Worm (Caenorhabditis elegans): Measurements from ENCODE around the gene pqn-35.

- TF ChIP-seq W03F9.2 (tag; optimal IDR thresholded peaks at IDR 0.05): no peak
- TF ChIP-seq dao-5 (tag; optimal IDR thresholded peaks at IDR 0.05): no peak
Observed at ce11 chrII:4617990-4618389, 5.2 kb downstream of the pqn-35 start, which contains the start of gene clec-137.
